Fruit fly (Drosophila melanogaster) whole organism, embryonic: ENCODE measurements around the gene Dscam3.
A peak's percentile ranks its signal among the peaks of the same experiment; 100 is the strongest.

Experiments
- CG1024 ChIP-seq: fragments of 200-800 bp; sonication (Bioruptor generic); IDR thresholded peaks from 2 replicates; pipeline ENCODE4 v1.3.6; 2022; ENCODE audit warnings: missing biosample characterization, missing genetic modification characterization
- CG10321 ChIP-seq: fragments of 200-800 bp; sonication (Bioruptor generic); IDR thresholded peaks from 2 replicates; pipeline ENCODE4 v1.3.6; 2022; ENCODE audit warnings: missing biosample characterization, missing genetic modification characterization
- CG10565 ChIP-seq: fragments of 200-800 bp; sonication (Bioruptor generic); optimal IDR thresholded peaks from 3 replicates; lab custom pipeline; 2016; ENCODE audit warnings: missing biosample characterization, mild to moderate bottlenecking, missing genetic modification characterization
- CG11456 ChIP-seq: fragments of 200-800 bp; sonication (Bioruptor generic); IDR thresholded peaks from 3 replicates; pipeline ENCODE4 v1.3.6; 2022; ENCODE audit warnings: missing biosample characterization, missing genetic modification characterization
- CG11696 ChIP-seq: fragments of 200-800 bp; sonication (Bioruptor generic); IDR thresholded peaks from 2 replicates; pipeline ENCODE4 v1.3.6; 2022; ENCODE audit warnings: missing biosample characterization, missing genetic modification characterization
- CG11723 ChIP-seq: fragments of 200-800 bp; sonication (Bioruptor generic); optimal IDR thresholded peaks from 2 replicates; lab custom pipeline; 2017; ENCODE audit warnings: missing biosample characterization, mild to moderate bottlenecking, missing genetic modification characterization
- CG12219 ChIP-seq: fragments of 200-800 bp; sonication (Bioruptor generic); optimal IDR thresholded peaks from 3 replicates; lab custom pipeline; 2018; ENCODE audit warnings: missing biosample characterization, mild to moderate bottlenecking, missing genetic modification characterization
- CG12236 ChIP-seq: fragments of 200-800 bp; sonication (Bioruptor generic); optimal IDR thresholded peaks from 2 replicates; lab custom pipeline; 2016; ENCODE audit warnings: missing biosample characterization, missing genetic modification characterization
- CG12769 ChIP-seq: fragments of 200-800 bp; sonication (Bioruptor generic); optimal IDR thresholded peaks from 2 replicates; lab custom pipeline; 2019; ENCODE audit warnings: missing biosample characterization, mild to moderate bottlenecking, missing genetic modification characterization, moderate library complexity
- CG12942 ChIP-seq: fragments of 200-800 bp; sonication (Bioruptor generic); optimal IDR thresholded peaks from 3 replicates; lab custom pipeline; 2016; ENCODE audit warnings: missing biosample characterization, missing genetic modification characterization
- CG13287 ChIP-seq: fragments of 200-800 bp; sonication (Bioruptor generic); IDR thresholded peaks from 2 replicates; pipeline ENCODE4 v1.3.6; 2022; ENCODE audit warnings: missing biosample characterization, missing genetic modification characterization; ENCODE audit not compliant: partially characterized antibody
- CG15696 ChIP-seq: fragments of 200-800 bp; sonication (Bioruptor generic); optimal IDR thresholded peaks from 2 replicates; lab custom pipeline; 2019; ENCODE audit warnings: missing biosample characterization, mild to moderate bottlenecking, missing genetic modification characterization, moderate library complexity
- CG17361 ChIP-seq: fragments of 200-800 bp; sonication (Bioruptor generic); IDR thresholded peaks from 3 replicates; pipeline ENCODE4 v1.3.6; 2022; ENCODE audit warnings: missing biosample characterization, missing genetic modification characterization
- CG3163 ChIP-seq: fragments of 200-800 bp; sonication (Bioruptor generic); optimal IDR thresholded peaks from 3 replicates; lab custom pipeline; 2016; ENCODE audit warnings: missing biosample characterization, missing genetic modification characterization
- CG33213 ChIP-seq: fragments of 200-800 bp; sonication (Bioruptor generic); optimal IDR thresholded peaks from 3 replicates; lab custom pipeline; 2016; ENCODE audit warnings: missing biosample characterization, missing genetic modification characterization
- CG3847 ChIP-seq: fragments of 200-800 bp; sonication (Bioruptor generic); IDR thresholded peaks from 2 replicates; pipeline ENCODE4 v1.3.6; 2022; ENCODE audit warnings: missing biosample characterization, missing genetic modification characterization
- CG4282 ChIP-seq: fragments of 200-800 bp; sonication (Bioruptor generic); optimal IDR thresholded peaks from 2 replicates; lab custom pipeline; 2016; ENCODE audit warnings: missing biosample characterization, missing genetic modification characterization
- CG6791 ChIP-seq: fragments of 200-800 bp; sonication (Bioruptor generic); IDR thresholded peaks from 3 replicates; pipeline ENCODE4 v1.3.6; 2022; ENCODE audit warnings: missing biosample characterization, missing genetic modification characterization; ENCODE audit not compliant: partially characterized antibody
- CG7987 ChIP-seq: fragments of 200-800 bp; sonication (Bioruptor generic); optimal IDR thresholded peaks from 2 replicates; lab custom pipeline; 2018; ENCODE audit warnings: missing biosample characterization, mild to moderate bottlenecking, missing genetic modification characterization, moderate library complexity
- CG8944 ChIP-seq: fragments of 200-800 bp; sonication (Bioruptor generic); optimal IDR thresholded peaks from 3 replicates; lab custom pipeline; 2016; ENCODE audit warnings: missing biosample characterization, missing genetic modification characterization
- CG9215 ChIP-seq: fragments of 200-800 bp; sonication (Bioruptor generic); IDR thresholded peaks from 2 replicates; pipeline ENCODE4 v1.3.6; 2022; ENCODE audit warnings: missing biosample characterization, missing genetic modification characterization
- CG9932 ChIP-seq: fragments of 200-800 bp; sonication (Bioruptor generic); IDR thresholded peaks from 2 replicates; pipeline ENCODE4 v1.3.6; 2022; ENCODE audit warnings: missing biosample characterization, missing genetic modification characterization
- Fer3 ChIP-seq: fragments of 200-800 bp; sonication (Bioruptor generic); optimal IDR thresholded peaks from 2 replicates; lab custom pipeline; 2018; ENCODE audit warnings: missing biosample characterization, mild to moderate bottlenecking, missing genetic modification characterization, moderate library complexity
- H2.0 ChIP-seq: fragments of 200-800 bp; sonication (Bioruptor generic); IDR thresholded peaks from 2 replicates; pipeline ENCODE4 v1.3.6; 2022; ENCODE audit warnings: missing biosample characterization, missing genetic modification characterization
- Hr3 ChIP-seq: fragments of 200-800 bp; sonication (Bioruptor generic); optimal IDR thresholded peaks from 3 replicates; lab custom pipeline; 2016; ENCODE audit warnings: missing biosample characterization, missing genetic modification characterization
- Lhr ChIP-seq: fragments of 200-800 bp; sonication (Bioruptor generic); optimal IDR thresholded peaks from 3 replicates; lab custom pipeline; 2017; ENCODE audit warnings: mild to moderate bottlenecking, missing biosample characterization, missing genetic modification reagents, missing genetic modification characterization
- Mes4 ChIP-seq: fragments of 200-800 bp; sonication (Bioruptor generic); optimal IDR thresholded peaks from 2 replicates; lab custom pipeline; 2016; ENCODE audit warnings: missing biosample characterization, missing genetic modification characterization
- NC2α ChIP-seq: fragments of 200-800 bp; sonication (Bioruptor generic); optimal IDR thresholded peaks from 2 replicates; lab custom pipeline; 2016; ENCODE audit warnings: missing biosample characterization, missing genetic modification characterization
- NC2β ChIP-seq: fragments of 200-800 bp; sonication (Bioruptor generic); optimal IDR thresholded peaks from 2 replicates; lab custom pipeline; 2016; ENCODE audit warnings: missing biosample characterization, missing genetic modification characterization
- Optix ChIP-seq: fragments of 200-800 bp; sonication (Bioruptor generic); IDR thresholded peaks from 3 replicates; pipeline ENCODE4 v1.3.6; 2022; ENCODE audit warnings: missing biosample characterization, missing genetic modification characterization
- Ravus ChIP-seq: fragments of 200-800 bp; sonication (Bioruptor generic); IDR thresholded peaks from 2 replicates; pipeline ENCODE4 v1.3.6; 2022; ENCODE audit warnings: missing biosample characterization, missing genetic modification characterization
- Scr ChIP-seq: fragments of 200-800 bp; sonication (Bioruptor generic); IDR thresholded peaks from 2 replicates; pipeline ENCODE4 v1.3.6; 2022; ENCODE audit warnings: missing biosample characterization, missing genetic modification characterization; ENCODE audit not compliant: partially characterized antibody
- Six4 ChIP-seq: fragments of 200-800 bp; sonication (Bioruptor generic); optimal IDR thresholded peaks from 2 replicates; lab custom pipeline; 2016; ENCODE audit warnings: missing biosample characterization, missing genetic modification characterization
- Tbp ChIP-seq: fragments of >200 bp; optimal IDR thresholded peaks from 2 replicates; lab custom pipeline; 2018; ENCODE audit warnings: missing biosample characterization, missing genetic modification characterization
- Trl ChIP-seq, 3 experiments: fragments of >200 bp in 2 of 3; fragments of 200-800 bp in 1 of 3; sonication (Bioruptor generic) in 1 of 3; optimal IDR thresholded peaks; 2 replicates in 1 of 3; 3 replicates in 2 of 3; lab custom pipeline; 2016 to 2017; ENCODE audit warnings: missing biosample characterization in 1 of 3, missing genetic modification characterization in 1 of 3
- al ChIP-seq: fragments of 200-800 bp; sonication (Bioruptor generic); IDR thresholded peaks from 2 replicates; pipeline ENCODE4 v1.3.6; 2022; ENCODE audit warnings: missing biosample characterization, missing genetic modification characterization
- chm ChIP-seq: fragments of 200-800 bp; sonication (Bioruptor generic); IDR thresholded peaks from 2 replicates; pipeline ENCODE4 v1.3.6; 2022; ENCODE audit warnings: missing biosample characterization, missing genetic modification characterization
- corto ChIP-seq: fragments of 200-800 bp; sonication (Bioruptor generic); optimal IDR thresholded peaks from 2 replicates; lab custom pipeline; 2016; ENCODE audit warnings: missing biosample characterization, mild to moderate bottlenecking, missing genetic modification characterization, moderate library complexity
- dati ChIP-seq: fragments of 200-800 bp; sonication (Bioruptor generic); IDR thresholded peaks from 2 replicates; pipeline ENCODE4 v1.3.6; 2022; ENCODE audit warnings: missing biosample characterization, missing genetic modification characterization
- dimm ChIP-seq: fragments of 200-800 bp; sonication (Bioruptor generic); IDR thresholded peaks from 2 replicates; pipeline ENCODE4 v1.3.6; 2022; ENCODE audit warnings: missing biosample characterization, missing genetic modification characterization
- jumu ChIP-seq: fragments of 200-800 bp; sonication (Bioruptor generic); optimal IDR thresholded peaks from 3 replicates; lab custom pipeline; 2016; ENCODE audit warnings: missing biosample characterization, missing genetic modification characterization
- kay ChIP-seq: fragments of 200-800 bp; sonication (Bioruptor generic); optimal IDR thresholded peaks from 2 replicates; lab custom pipeline; 2016; ENCODE audit warnings: missing biosample characterization, missing genetic modification characterization
- lmd ChIP-seq: fragments of 200-800 bp; sonication (Bioruptor generic); IDR thresholded peaks from 2 replicates; pipeline ENCODE4 v1.3.6; 2022; ENCODE audit warnings: missing biosample characterization, missing genetic modification characterization
- mam ChIP-seq: fragments of 200-800 bp; sonication (Bioruptor generic); optimal IDR thresholded peaks from 3 replicates; lab custom pipeline; 2016; ENCODE audit warnings: missing biosample characterization, missing genetic modification characterization
- org-1 ChIP-seq: fragments of 200-800 bp; sonication (Bioruptor generic); optimal IDR thresholded peaks from 2 replicates; lab custom pipeline; 2017; ENCODE audit warnings: missing biosample characterization, missing genetic modification characterization
- pita ChIP-seq: fragments of 200-800 bp; sonication (Bioruptor generic); optimal IDR thresholded peaks from 2 replicates; lab custom pipeline; 2017; ENCODE audit warnings: missing biosample characterization, mild to moderate bottlenecking, missing genetic modification characterization
- sd ChIP-seq: fragments of 200-800 bp; sonication (Bioruptor generic); optimal IDR thresholded peaks from 3 replicates; lab custom pipeline; 2018; ENCODE audit warnings: missing biosample characterization, mild to moderate bottlenecking, missing genetic modification characterization, moderate library complexity
- slbo ChIP-seq: fragments of 200-800 bp; sonication (Bioruptor generic); IDR thresholded peaks from 2 replicates; pipeline ENCODE4 v1.3.6; 2022; ENCODE audit warnings: missing biosample characterization, missing genetic modification characterization
- trh ChIP-seq: fragments of 200-800 bp; sonication (Bioruptor generic); optimal IDR thresholded peaks from 2 replicates; lab custom pipeline; 2016; ENCODE audit warnings: missing biosample characterization, missing genetic modification characterization

The Dscam3 gene

DNA sequence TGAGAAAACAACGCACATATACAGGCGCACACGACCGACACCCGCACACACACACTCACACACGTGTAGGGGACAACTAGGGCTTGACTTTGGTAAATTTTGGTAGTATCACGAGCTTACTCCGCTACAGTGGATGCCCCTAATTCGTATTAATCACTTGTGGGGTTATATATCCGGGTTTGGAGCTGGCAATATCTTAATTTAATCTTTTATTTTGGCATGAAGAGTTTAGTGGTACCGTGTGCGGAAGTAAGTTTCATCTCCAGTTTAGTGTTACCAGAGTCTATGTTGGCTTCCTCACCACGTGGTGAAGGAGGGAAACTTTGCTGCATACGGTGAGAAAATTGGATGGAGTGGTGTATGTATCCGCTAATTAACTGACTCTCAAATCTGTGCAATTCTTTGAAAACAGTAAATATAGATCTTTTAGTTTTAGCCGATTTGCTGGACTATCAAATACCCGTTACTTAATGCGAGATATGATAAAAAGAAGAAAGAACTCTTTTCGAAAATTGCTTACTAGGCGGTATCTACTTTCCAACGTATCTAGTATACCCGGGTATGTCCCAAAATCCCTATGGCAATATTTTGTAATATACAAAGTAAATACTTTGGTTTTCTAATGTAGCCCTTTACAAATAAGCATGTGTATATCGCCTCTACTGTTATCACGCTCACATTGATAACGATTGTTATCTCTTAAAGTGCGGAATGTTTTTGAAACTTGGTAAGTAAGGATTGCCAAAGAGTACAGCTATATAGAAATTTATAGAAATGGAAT lies 29.0 kb upstream of the Dscam3 start, which contains the start of the genes CG5823 and P5cr-2 (continued):
- TF ChIP-seq CG11723 (GFP tag; lab: Kevin White, UChicago) = peak; percentile 24
- TF ChIP-seq CG8944 (GFP tag; lab: Kevin White, UChicago) = peak; percentile 13
- no peak for TF ChIP-seq dati
- peak; percentile 15 for TF ChIP-seq Tbp (GFP tag; lab: Kevin White, UChicago)
- TF ChIP-seq Trl (optimal IDR thresholded peaks at IDR 0.05; lab: Kevin White, UChicago) = peak in 1 of 2 experiments; percentile 10
- peak; percentile 9 for TF ChIP-seq Trl (GFP tag; optimal IDR thresholded peaks at IDR 0.05; lab: Kevin White, UChicago)
- TF ChIP-seq CG3847 = peak; percentile 57; the same call in 1 of the 2 replicates
- no peak for TF ChIP-seq CG11456 (GFP tag; lab: Robert Waterston, UW)
- peak; percentile 24 for TF ChIP-seq mam (GFP tag; lab: Kevin White, UChicago)
- no peak for TF ChIP-seq Fer3
- no peak for TF ChIP-seq kay (GFP tag; lab: Kevin White, UChicago)
- TF ChIP-seq CG12942 (GFP tag; lab: Kevin White, UChicago) = peak; percentile 47
- TF ChIP-seq CG33213 = peak; percentile 50
- TF ChIP-seq CG12219 = peak; percentile 68
- peak; percentile 26; the same call in 1 of the 2 replicates for TF ChIP-seq CG9215 (GFP tag; lab: Robert Waterston, UW)
- TF ChIP-seq pita (GFP tag; lab: Kevin White, UChicago) = peak; percentile 96
- no peak for TF ChIP-seq Optix (GFP tag; lab: Robert Waterston, UW)
- no peak for TF ChIP-seq org-1 (GFP tag; lab: Kevin White, UChicago)
- TF ChIP-seq dimm (GFP tag; lab: Robert Waterston, UW) = peak; percentile 41; the same call in 1 of the 2 replicates
- TF ChIP-seq CG9932 (GFP tag; lab: Robert Waterston, UW) = peak; percentile 57; the same call in 1 of the 2 replicates
- peak; percentile 79 for TF ChIP-seq chm
- peak; percentile 68 for TF ChIP-seq CG13287
- TF ChIP-seq Hr3 (GFP tag; lab: Kevin White, UChicago) = peak; percentile 20
- TF ChIP-seq CG10565 (GFP tag; lab: Kevin White, UChicago) = no peak
- peak; percentile 88 for TF ChIP-seq NC2β (GFP tag; lab: Kevin White, UChicago)
- peak; percentile 62 for TF ChIP-seq Scr (GFP tag; lab: Robert Waterston, UW)
- TF ChIP-seq Lhr (GFP tag; lab: Kevin White, UChicago) = peak; percentile 87
- TF ChIP-seq H2.0 (GFP tag; lab: Robert Waterston, UW) = no peak
- peak; percentile 80 for TF ChIP-seq CG7987
- peak; percentile 93 for TF ChIP-seq sd (tag; lab: Kevin White, UChicago)
- no peak for TF ChIP-seq corto (GFP tag; lab: Kevin White, UChicago)
- TF ChIP-seq Ravus (GFP tag; lab: Robert Waterston, UW) = no peak
- TF ChIP-seq Mes4 (GFP tag; lab: Kevin White, UChicago) = peak; percentile 79
- TF ChIP-seq CG6791 (GFP tag; lab: Robert Waterston, UW) = peak; percentile 18; the same call in 1 of the 3 replicates
- TF ChIP-seq CG1024 (GFP tag; lab: Robert Waterston, UW) = peak; percentile 52; the same call in 1 of the 2 replicates
- peak; percentile 82 for TF ChIP-seq CG15696 (tag; lab: Kevin White, UChicago)
- peak; percentile 49; the same call in 1 of the 2 replicates for TF ChIP-seq CG10321 (GFP tag; lab: Robert Waterston, UW)
- peak; percentile 40 for TF ChIP-seq CG4282 (GFP tag; lab: Kevin White, UChicago)
- TF ChIP-seq slbo (GFP tag; lab: Robert Waterston, UW) = peak; percentile 57
- 0 out of 2 replicates have a peak, but pooled peaks have one; percentile 10 for TF ChIP-seq al
- no peak for TF ChIP-seq Six4
- TF ChIP-seq jumu (GFP tag; lab: Kevin White, UChicago) = no peak
- TF ChIP-seq CG12236 (GFP tag; lab: Kevin White, UChicago) = peak; percentile 75
- TF ChIP-seq trh = no peak
- TF ChIP-seq CG3163 = peak; percentile 66
- no peak for TF ChIP-seq CG17361 (GFP tag; lab: Robert Waterston, UW)
- peak; percentile 70 for TF ChIP-seq CG12769 (tag; lab: Kevin White, UChicago)
- no peak for TF ChIP-seq CG11696 (GFP tag; lab: Robert Waterston, UW)
- TF ChIP-seq NC2α (GFP tag; lab: Kevin White, UChicago) = peak; percentile 77
- TF ChIP-seq lmd (GFP tag; lab: Robert Waterston, UW) = peak; percentile 32; the same call in 1 of the 2 replicates
